Worm (Caenorhabditis elegans) whole organism, L1 larva: ENCODE data around the gene F07E5.7.

ENCODE experiments used
- ama-1 ChIP-seq: fragments of 150-350 bp; optimal IDR thresholded peaks from 2 replicates; lab custom pipeline; 2014
- fkh-8 ChIP-seq: sonication (generic microtip); optimal IDR thresholded peaks from 2 replicates; lab custom pipeline; 2016; ENCODE audit warnings: mild to moderate bottlenecking, missing genetic modification characterization, missing compliant biosample characterization
- grh-1 ChIP-seq: fragments of 200-800 bp; sonication (Bioruptor generic); IDR thresholded peaks from 2 replicates; pipeline ENCODE4 v1.3.6; 2022; ENCODE audit warnings: missing genetic modification reagents, missing genetic modification characterization, missing compliant biosample characterization
- rnt-1 ChIP-seq: sonication (generic microtip); optimal IDR thresholded peaks from 2 replicates; lab custom pipeline; 2016; ENCODE audit warnings: mild to moderate bottlenecking, missing genetic modification characterization, moderate library complexity, missing compliant biosample characterization
- tbx-2 ChIP-seq: sonication (generic microtip); optimal IDR thresholded peaks from 2 replicates; lab custom pipeline; 2016; ENCODE audit warnings: missing genetic modification characterization, missing compliant biosample characterization

ce11 chrII:2064497-2064896 is 6.8 kb downstream of the F07E5.7 start, which contains the start of gene fbxb-6:
- TF ChIP-seq fkh-8 (tag; lab: Kevin White, UChicago) (no peak), tbx-2 (tag; lab: Kevin White, UChicago) (no peak), rnt-1 (tag; lab: Kevin White, UChicago) (no peak), grh-1 (GFP tag; lab: Robert Waterston, UW) (no peak), ama-1 (lab: Kevin White, UChicago) (no peak)
